Fruit fly (Drosophila melanogaster) whole organism, embryonic: ENCODE results near the gene CG10576.

ENCODE experiments used
- Bgb ChIP-seq: fragments of 200-800 bp; sonication (Bioruptor generic); IDR thresholded peaks from 2 replicates; pipeline ENCODE4 v1.3.6; 2022; ENCODE audit warnings: missing biosample characterization, missing genetic modification characterization; ENCODE audit not compliant: partially characterized antibody
- CG11560 ChIP-seq: fragments of 200-800 bp; sonication (Bioruptor generic); IDR thresholded peaks from 3 replicates; pipeline ENCODE4 v1.3.6; 2022; ENCODE audit warnings: missing biosample characterization, missing genetic modification characterization
- CG13287 ChIP-seq: fragments of 200-800 bp; sonication (Bioruptor generic); IDR thresholded peaks from 2 replicates; pipeline ENCODE4 v1.3.6; 2022; ENCODE audit warnings: missing biosample characterization, missing genetic modification characterization; ENCODE audit not compliant: partially characterized antibody
- CG15514 ChIP-seq: fragments of 200-800 bp; sonication (Bioruptor generic); optimal IDR thresholded peaks from 3 replicates; lab custom pipeline; 2017; ENCODE audit warnings: missing biosample characterization, missing genetic modification characterization, mild to moderate bottlenecking, moderate library complexity, missing genetic modification reagents
- CG16813 ChIP-seq: fragments of 200-800 bp; sonication (Bioruptor generic); IDR thresholded peaks from 3 replicates; pipeline ENCODE4 v1.3.6; 2022; ENCODE audit warnings: missing biosample characterization, missing genetic modification characterization; ENCODE audit not compliant: partially characterized antibody
- CG17359 ChIP-seq: fragments of 200-800 bp; sonication (Bioruptor generic); optimal IDR thresholded peaks from 3 replicates; lab custom pipeline; 2018; ENCODE audit warnings: missing biosample characterization, mild to moderate bottlenecking, missing genetic modification characterization, moderate library complexity
- CG17568 ChIP-seq: fragments of 200-800 bp; sonication (Bioruptor generic); optimal IDR thresholded peaks from 2 replicates; lab custom pipeline; 2018; ENCODE audit warnings: missing biosample characterization, mild to moderate bottlenecking, missing genetic modification characterization, moderate library complexity
- CG2120 ChIP-seq: fragments of 200-800 bp; sonication (Bioruptor generic); optimal IDR thresholded peaks from 3 replicates; lab custom pipeline; 2016; ENCODE audit warnings: missing biosample characterization, missing genetic modification characterization
- CG2678 ChIP-seq: fragments of 200-800 bp; sonication (Bioruptor generic); optimal IDR thresholded peaks from 3 replicates; lab custom pipeline; 2019; ENCODE audit warnings: missing biosample characterization, mild to moderate bottlenecking, missing genetic modification characterization, moderate library complexity
- CG32767 ChIP-seq: fragments of 200-800 bp; sonication (Bioruptor generic); IDR thresholded peaks from 2 replicates; pipeline ENCODE4 v1.3.6; 2022; ENCODE audit warnings: missing biosample characterization, missing genetic modification characterization
- CG32772 ChIP-seq: fragments of 200-800 bp; sonication (Bioruptor generic); IDR thresholded peaks from 2 replicates; pipeline ENCODE4 v1.3.6; 2022; ENCODE audit warnings: missing biosample characterization, missing genetic modification characterization
- CG4328 ChIP-seq: fragments of 200-800 bp; sonication (Bioruptor generic); optimal IDR thresholded peaks from 3 replicates; lab custom pipeline; 2017; ENCODE audit warnings: missing biosample characterization, missing genetic modification reagents, missing genetic modification characterization
- CG9437 ChIP-seq: fragments of 200-800 bp; sonication (Bioruptor generic); optimal IDR thresholded peaks from 2 replicates; lab custom pipeline; 2018; ENCODE audit warnings: missing biosample characterization, mild to moderate bottlenecking, missing genetic modification characterization
- CTCF ChIP-seq: fragments of 200-800 bp; sonication (Bioruptor generic); optimal IDR thresholded peaks from 2 replicates; lab custom pipeline; 2017; ENCODE audit warnings: missing biosample characterization, mild to moderate bottlenecking, missing genetic modification characterization, moderate library complexity
- Dad ChIP-seq: fragments of 200-800 bp; sonication (Bioruptor generic); optimal IDR thresholded peaks from 3 replicates; lab custom pipeline; 2016; ENCODE audit warnings: missing biosample characterization, missing genetic modification characterization
- Dp ChIP-seq: fragments of 200-800 bp; sonication (Bioruptor generic); optimal IDR thresholded peaks from 2 replicates; lab custom pipeline; 2018; ENCODE audit warnings: missing biosample characterization, mild to moderate bottlenecking, missing genetic modification characterization, moderate library complexity
- E2f2 ChIP-seq: fragments of 200-800 bp; sonication (Bioruptor generic); IDR thresholded peaks from 2 replicates; pipeline ENCODE4 v1.3.6; 2022; ENCODE audit warnings: missing biosample characterization, missing genetic modification characterization
- Gsc ChIP-seq: fragments of 200-800 bp; sonication (Bioruptor generic); IDR thresholded peaks from 2 replicates; pipeline ENCODE4 v1.3.6; 2022; ENCODE audit warnings: missing biosample characterization, missing genetic modification characterization
- HmgZ ChIP-seq: fragments of 200-800 bp; sonication (Bioruptor generic); optimal IDR thresholded peaks from 2 replicates; lab custom pipeline; 2018; ENCODE audit warnings: missing biosample characterization, mild to moderate bottlenecking, missing genetic modification characterization
- Hsf ChIP-seq: fragments of 200-800 bp; sonication (Bioruptor generic); optimal IDR thresholded peaks from 3 replicates; lab custom pipeline; 2016; ENCODE audit warnings: missing biosample characterization, missing genetic modification characterization
- Lim3 ChIP-seq: fragments of 200-800 bp; sonication (Bioruptor generic); IDR thresholded peaks from 2 replicates; pipeline ENCODE4 v1.3.6; 2022; ENCODE audit warnings: missing biosample characterization, missing genetic modification characterization
- Mad ChIP-seq: fragments of 200-800 bp; sonication (Bioruptor generic); optimal IDR thresholded peaks from 2 replicates; lab custom pipeline; 2016; ENCODE audit warnings: missing biosample characterization, missing genetic modification characterization
- Opbp ChIP-seq: fragments of 200-800 bp; sonication (Bioruptor generic); IDR thresholded peaks from 3 replicates; pipeline ENCODE4 v1.3.6; 2022; ENCODE audit warnings: missing biosample characterization, missing genetic modification characterization; ENCODE audit not compliant: partially characterized antibody
- Pdp1 ChIP-seq, 2 experiments: fragments of 200-800 bp; sonication (Bioruptor generic); optimal IDR thresholded peaks; 3 replicates each; lab custom pipeline; 2016; ENCODE audit warnings: missing biosample characterization in 2 of 2, missing genetic modification characterization in 2 of 2, mild to moderate bottlenecking in 1 of 2, moderate library complexity in 1 of 2
- Six4 ChIP-seq: fragments of 200-800 bp; sonication (Bioruptor generic); optimal IDR thresholded peaks from 2 replicates; lab custom pipeline; 2016; ENCODE audit warnings: missing biosample characterization, missing genetic modification characterization
- Spps ChIP-seq: fragments of 200-800 bp; sonication (Bioruptor generic); optimal IDR thresholded peaks from 2 replicates; lab custom pipeline; 2018; ENCODE audit warnings: missing biosample characterization, mild to moderate bottlenecking, missing genetic modification characterization
- Sry-δ ChIP-seq: fragments of 200-800 bp; sonication (Bioruptor generic); optimal IDR thresholded peaks from 2 replicates; lab custom pipeline; 2016; ENCODE audit warnings: missing biosample characterization, missing genetic modification characterization
- Ssrp ChIP-seq: fragments of 200-800 bp; sonication (Bioruptor generic); optimal IDR thresholded peaks from 2 replicates; lab custom pipeline; 2018; ENCODE audit warnings: missing biosample characterization, mild to moderate bottlenecking, missing genetic modification characterization, moderate library complexity
- cad ChIP-seq: fragments of >200 bp; optimal IDR thresholded peaks from 2 replicates; lab custom pipeline; 2017; ENCODE audit warnings: missing biosample characterization, missing genetic modification characterization
- chif ChIP-seq, 2 experiments: fragments of 200-800 bp; sonication (Bioruptor generic); optimal IDR thresholded peaks; 3 replicates each; lab custom pipeline; 2016; ENCODE audit warnings: missing biosample characterization in 2 of 2, missing genetic modification characterization in 2 of 2
- cwo ChIP-seq: fragments of 200-800 bp; sonication (Bioruptor generic); optimal IDR thresholded peaks from 3 replicates; lab custom pipeline; 2017; ENCODE audit warnings: missing biosample characterization, missing genetic modification characterization, mild to moderate bottlenecking, moderate library complexity, missing genetic modification reagents
- dmrt99B ChIP-seq: fragments of 200-800 bp; sonication (Bioruptor generic); optimal IDR thresholded peaks from 2 replicates; lab custom pipeline; 2018; ENCODE audit warnings: missing biosample characterization, mild to moderate bottlenecking, missing genetic modification characterization, moderate library complexity
- grn ChIP-seq: fragments of 200-800 bp; sonication (Bioruptor generic); optimal IDR thresholded peaks from 3 replicates; lab custom pipeline; 2017; ENCODE audit warnings: missing biosample characterization, missing genetic modification characterization
- h ChIP-seq: fragments of >200 bp; optimal IDR thresholded peaks from 2 replicates; lab custom pipeline; 2017
- ham ChIP-seq: fragments of 200-800 bp; sonication (Bioruptor generic); IDR thresholded peaks from 2 replicates; pipeline ENCODE4 v1.3.6; 2022; ENCODE audit warnings: missing biosample characterization, missing genetic modification characterization
- hb ChIP-seq: fragments of 200-800 bp; sonication (Bioruptor generic); IDR thresholded peaks from 3 replicates; pipeline ENCODE4 v1.3.6; 2022; ENCODE audit warnings: missing biosample characterization, missing genetic modification characterization; ENCODE audit not compliant: partially characterized antibody
- insv ChIP-seq, 2 experiments: fragments of 200-800 bp; sonication (Bioruptor generic); optimal IDR thresholded peaks; 3 replicates each; lab custom pipeline; 2016 to 2018; ENCODE audit warnings: missing biosample characterization in 2 of 2, missing genetic modification characterization in 2 of 2
- nmo ChIP-seq: fragments of 200-800 bp; sonication (Bioruptor generic); optimal IDR thresholded peaks from 2 replicates; lab custom pipeline; 2018; ENCODE audit warnings: missing biosample characterization, mild to moderate bottlenecking, missing genetic modification characterization, moderate library complexity
- otp ChIP-seq: fragments of 200-800 bp; sonication (Bioruptor generic); IDR thresholded peaks from 3 replicates; pipeline ENCODE4, ENCODE4 v1.3.6; 2022; ENCODE audit warnings: missing biosample characterization, missing genetic modification characterization
- p53 ChIP-seq: fragments of 200-800 bp; sonication (Bioruptor generic); optimal IDR thresholded peaks from 2 replicates; lab custom pipeline; 2016; ENCODE audit warnings: missing biosample characterization, missing genetic modification characterization
- pnt ChIP-seq: fragments of 200-800 bp; sonication (Bioruptor generic); optimal IDR thresholded peaks from 3 replicates; lab custom pipeline; 2016; ENCODE audit warnings: missing biosample characterization, missing genetic modification characterization
- sens ChIP-seq: fragments of 200-800 bp; sonication (Bioruptor generic); peaks from one replicate; lab custom pipeline; 2016; ENCODE audit warnings: missing biosample characterization, missing genetic modification characterization
- sisA ChIP-seq: fragments of 200-800 bp; sonication (Bioruptor generic); IDR thresholded peaks from 2 replicates; pipeline ENCODE4 v1.3.6; 2022; ENCODE audit warnings: missing biosample characterization, missing genetic modification characterization
- sug ChIP-seq: fragments of 200-800 bp; optimal IDR thresholded peaks from 2 replicates; lab custom pipeline; 2019; ENCODE audit warnings: missing biosample characterization, mild to moderate bottlenecking, missing genetic modification characterization, moderate library complexity
- tll ChIP-seq, 2 experiments: fragments of 200-800 bp in 1 of 2; fragments of >200 bp in 1 of 2; sonication (Bioruptor generic) in 1 of 2; optimal IDR thresholded peaks; 2 replicates each; lab custom pipeline; 2017 to 2019; ENCODE audit warnings: missing biosample characterization in 2 of 2, missing genetic modification characterization in 2 of 2, mild to moderate bottlenecking in 1 of 2, moderate library complexity in 1 of 2

The CG10576 gene

dm6 chr3L:5751740-5752579, 13.5 kb downstream of the CG10576 start, which contains the start of gene DnaJ-1 (continued):
- TF ChIP-seq CG17359 (tag; lab: Kevin White, UChicago) (peak; percentile 30), CG2120 (GFP tag; lab: Kevin White, UChicago) (peak; percentile 30), CG11560 (tag; lab: Robert Waterston, UW) (no peak), HmgZ (tag; lab: Kevin White, UChicago) (peak; percentile 60), Ssrp (tag; lab: Kevin White, UChicago) (peak; percentile 9), hb (peak; percentile 97), CG2678 (tag; lab: Kevin White, UChicago) (peak; percentile 43)

- no peak for TF ChIP-seq sens
- peak; percentile 67 for TF ChIP-seq CG4328 (GFP tag; lab: Kevin White, UChicago)
- peak in 1 of 2 experiments; percentile 17 for TF ChIP-seq insv (GFP tag; optimal IDR thresholded peaks at IDR 0.05; lab: Kevin White, UChicago)
- no peak for TF ChIP-seq cad (GFP tag; lab: Kevin White, UChicago)
- TF ChIP-seq Pdp1 (GFP tag; optimal IDR thresholded peaks at IDR 0.05; lab: Kevin White, UChicago): peak in 1 of 2 experiments; percentile 99
- peak; percentile 51 for TF ChIP-seq sug (tag; lab: Kevin White, UChicago)
- TF ChIP-seq Hsf (GFP tag; lab: Kevin White, UChicago): no peak
- TF ChIP-seq cwo (GFP tag; lab: Kevin White, UChicago): peak; percentile 49
- TF ChIP-seq, all 482 proteins: peak for 5
These were observed 14.1 kb downstream of the CG10576 start for dm6 chr3L:5751417-5751739.

dm6 chr3L:5749616-5750336, 15.7 kb downstream of the CG10576 start:
- TF ChIP-seq dmrt99B (tag; lab: Kevin White, UChicago): no peak
- TF ChIP-seq Bgb (GFP tag; lab: Robert Waterston, UW): peak; percentile 20; the same call in 1 of the 2 replicates
- TF ChIP-seq CTCF: peak; percentile 97
- TF ChIP-seq tll (GFP tag; optimal IDR thresholded peaks at IDR 0.05; lab: Kevin White, UChicago): no peak
- no peak for TF ChIP-seq Spps
- TF ChIP-seq Six4: no peak
- no peak for TF ChIP-seq CG32772 (GFP tag; lab: Robert Waterston, UW)
- peak; percentile 23 for TF ChIP-seq nmo (GFP tag; lab: Kevin White, UChicago)
- TF ChIP-seq Gsc (GFP tag; lab: Robert Waterston, UW): no peak
- no peak for TF ChIP-seq CG32767 (GFP tag; lab: Robert Waterston, UW)
- TF ChIP-seq CG16813: no peak; the same call in 2 of the 3 replicates
- TF ChIP-seq CG13287: peak; percentile 46; the same call in 1 of the 2 replicates
- TF ChIP-seq CG9437 (GFP tag; lab: Kevin White, UChicago): no peak
- TF ChIP-seq Mad (GFP tag; lab: Kevin White, UChicago): peak; percentile 25
- TF ChIP-seq CG15514 (GFP tag; lab: Kevin White, UChicago): peak; percentile 57
- TF ChIP-seq E2f2: peak; percentile 98
- TF ChIP-seq Opbp (GFP tag; lab: Robert Waterston, UW): peak; percentile 47; the same call in 1 of the 3 replicates
- peak in 1 of 2 experiments; percentile 13 for TF ChIP-seq chif (GFP tag; optimal IDR thresholded peaks at IDR 0.05; lab: Kevin White, UChicago)
- no peak for TF ChIP-seq h (lab: Kevin White, UChicago)
- no peak for TF ChIP-seq CG17568
- peak; percentile 19 for TF ChIP-seq Sry-δ (GFP tag; lab: Kevin White, UChicago)
- no peak for TF ChIP-seq Dad (GFP tag; lab: Kevin White, UChicago)
- no peak for TF ChIP-seq grn (GFP tag; lab: Kevin White, UChicago)
- TF ChIP-seq Dp: peak; percentile 98
- no peak for TF ChIP-seq ham (GFP tag; lab: Robert Waterston, UW)
- TF ChIP-seq sisA (GFP tag; lab: Robert Waterston, UW): no peak
- TF ChIP-seq pnt: no peak
- TF ChIP-seq p53 (GFP tag; lab: Kevin White, UChicago): no peak
- TF ChIP-seq otp (GFP tag; lab: Robert Waterston, UW): no peak
- TF ChIP-seq CG4328 (GFP tag; lab: Kevin White, UChicago): no peak
- no peak for TF ChIP-seq Lim3 (GFP tag; lab: Robert Waterston, UW)
